Fruit fly (Drosophila melanogaster) whole organism: Measurements from ENCODE around the gene CG46303.

Experiments used
- CG8478 ChIP-seq: fragments of >200 bp; optimal IDR thresholded peaks from 2 replicates; lab custom pipeline; 2018; ENCODE audit warnings: inconsistent platforms
- Dll ChIP-seq: fragments of >200 bp; optimal IDR thresholded peaks from 2 replicates; lab custom pipeline; 2017
- EcR ChIP-seq, 2 experiments: fragments of >200 bp; optimal IDR thresholded peaks; 2 replicates each; lab custom pipeline; 2017; ENCODE audit warnings: missing biosample characterization in 2 of 2, missing genetic modification characterization in 2 of 2, missing genetic modification reagents in 2 of 2
- pan ChIP-seq: fragments of >200 bp; optimal IDR thresholded peaks from 2 replicates; lab custom pipeline; 2017
- psq ChIP-seq: fragments of >200 bp; optimal IDR thresholded peaks from 2 replicates; lab custom pipeline; 2017
- usp ChIP-seq: fragments of >200 bp; optimal IDR thresholded peaks from 2 replicates; lab custom pipeline; 2017; ENCODE audit warnings: missing biosample characterization, missing genetic modification characterization, mixed read lengths

Gene CG46303

dm6 chr3R:5843516-5843915 lies 21.7 kb downstream of the CG46303 start:
- no peak for TF ChIP-seq usp
- TF ChIP-seq CG8478 (lab: Kevin White, UChicago), result no peak
- no peak for TF ChIP-seq Dll (lab: Kevin White, UChicago)
- TF ChIP-seq EcR (GFP tag; optimal IDR thresholded peaks at IDR 0.05; lab: Kevin White, UChicago), result no peak
- TF ChIP-seq pan (lab: Kevin White, UChicago), result no peak
- no peak for TF ChIP-seq psq (lab: Kevin White, UChicago)

- TF ChIP-seq CG8478 (lab: Kevin White, UChicago), result no peak
- TF ChIP-seq pan (lab: Kevin White, UChicago), result no peak
- no peak for TF ChIP-seq usp
- no peak for TF ChIP-seq Dll (lab: Kevin White, UChicago)
- TF ChIP-seq psq (lab: Kevin White, UChicago), result no peak
- no peak for TF ChIP-seq EcR (GFP tag; optimal IDR thresholded peaks at IDR 0.05; lab: Kevin White, UChicago)
Observed at dm6 chr3R:5846570-5847270, 24.9 kb downstream of the CG46303 start, which contains the start of gene CG14676. Gene CG14676, plus strand, starts transcription at chr3R:5847220.

- no peak for TF ChIP-seq Dll (lab: Kevin White, UChicago)
Observed at dm6 chr3R:5853032-5853431, 31.3 kb downstream of the CG46303 start, which contains the start of gene CG34287. Gene CG34287, plus strand, starts transcription at chr3R:5853332.

DNA sequence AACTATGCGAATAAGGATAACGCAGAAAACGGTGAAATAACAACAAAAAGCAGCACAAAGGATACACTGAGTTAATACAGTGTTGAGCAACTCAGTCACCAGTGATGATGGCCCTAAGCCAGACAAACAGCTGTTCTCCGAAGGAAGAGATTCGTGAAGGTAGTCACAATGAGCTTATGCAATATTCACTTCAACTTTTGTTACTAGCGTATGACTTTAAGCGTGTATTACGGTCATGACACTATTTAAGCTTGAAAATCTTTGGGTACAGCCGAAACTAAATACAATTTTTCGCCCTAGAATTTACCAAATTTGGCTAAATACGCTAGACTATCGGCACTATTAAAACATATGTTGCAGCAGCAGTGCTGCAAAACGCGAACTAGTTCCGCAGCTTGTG lies 34.4 kb downstream of the CG46303 start, which contains the start of the genes disp and ECSIT:
Gene disp, minus strand, starts transcription at position 97 of the 400 bp plus-strand sequence.
Gene ECSIT, plus strand, starts transcription at position 371 of the 400 bp plus-strand sequence.
- TF ChIP-seq psq (lab: Kevin White, UChicago), result no peak
- TF ChIP-seq pan (lab: Kevin White, UChicago), result no peak
- no peak for TF ChIP-seq Dll (lab: Kevin White, UChicago)
- TF ChIP-seq usp, result no peak
- no peak for TF ChIP-seq CG8478 (lab: Kevin White, UChicago)
- TF ChIP-seq EcR (GFP tag; optimal IDR thresholded peaks at IDR 0.05; lab: Kevin White, UChicago), result no peak

- TF ChIP-seq pan (lab: Kevin White, UChicago) (no peak), usp (no peak), Dll (lab: Kevin White, UChicago) (no peak), psq (lab: Kevin White, UChicago) (no peak), EcR (GFP tag; optimal IDR thresholded peaks at IDR 0.05; lab: Kevin White, UChicago) (no peak), CG8478 (lab: Kevin White, UChicago) (no peak)
Observed at dm6 chr3R:5860736-5861217, 39.0 kb downstream of the CG46303 start.

- TF ChIP-seq psq (lab: Kevin White, UChicago) (no peak), CG8478 (lab: Kevin White, UChicago) (no peak), Dll (lab: Kevin White, UChicago) (no peak)
Observed at dm6 chr3R:5861218-5861902, 39.6 kb downstream of the CG46303 start.

- TF ChIP-seq pan (lab: Kevin White, UChicago) (no peak), usp (no peak), CG8478 (lab: Kevin White, UChicago) (no peak), Dll (lab: Kevin White, UChicago) (no peak), psq (lab: Kevin White, UChicago) (no peak), EcR (GFP tag; optimal IDR thresholded peaks at IDR 0.05; lab: Kevin White, UChicago) (no peak)
Observed at dm6 chr3R:5862032-5862641, 40.4 kb downstream of the CG46303 start, which contains the start of gene CG2017. Gene CG2017, minus strand, starts transcription at chr3R:5862405.

DNA sequence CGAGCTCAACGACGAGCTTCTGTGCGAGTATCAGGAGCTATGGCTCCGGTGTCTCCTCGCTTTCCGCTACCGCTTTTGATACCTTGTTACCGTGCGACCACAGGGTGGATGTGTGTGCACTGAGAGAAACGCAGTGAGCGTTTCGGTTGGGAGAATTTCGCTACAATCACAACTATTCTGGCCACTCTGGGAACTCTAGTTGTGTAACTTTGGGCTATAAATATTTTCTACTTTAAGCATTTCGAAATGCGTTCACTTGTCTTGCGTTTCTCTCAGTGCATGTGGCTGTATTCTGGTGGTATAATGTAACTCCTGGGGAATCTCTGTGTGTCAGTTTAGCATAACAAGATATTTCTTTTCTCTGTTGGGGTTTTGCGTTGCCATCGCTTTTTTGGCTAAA lies 49.6 kb downstream of the CG46303 start:
- TF ChIP-seq usp (no peak), CG8478 (lab: Kevin White, UChicago) (no peak), pan (lab: Kevin White, UChicago) (no peak)
